Fruit fly (Drosophila melanogaster): ENCODE data around the gene Srr.

DNA sequence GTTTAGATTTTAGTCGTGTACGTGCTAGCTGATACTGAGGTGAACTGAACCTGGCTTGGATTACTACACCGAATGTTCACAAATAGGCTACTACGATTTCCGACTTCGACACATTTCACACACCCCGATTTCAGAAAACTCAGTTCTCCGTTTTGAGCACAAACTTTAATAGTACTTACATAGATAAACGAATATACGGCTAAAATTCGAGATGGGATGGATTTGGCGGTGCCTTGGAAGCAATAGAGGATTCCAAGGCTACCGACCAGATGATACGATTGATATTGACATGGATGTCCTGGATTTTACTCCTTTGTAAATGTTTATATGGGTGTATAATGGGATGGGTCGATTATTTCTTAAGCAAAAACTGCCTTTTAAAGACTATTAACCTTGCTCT lies 45.0 kb downstream of the Srr start, which contains the start of gene betaTub85D:
- no peak for TF ChIP-seq CG12768 (GFP tag; optimal IDR thresholded peaks at IDR 0.05)
- no peak for TF ChIP-seq CG5204 (GFP tag; optimal IDR thresholded peaks at IDR 0.05)
- TF ChIP-seq Crg-1 (GFP tag; optimal IDR thresholded peaks at IDR 0.05): no peak
- TF ChIP-seq kay (GFP tag; ENCODE audit: borderline replicate concordance): no peak
- TF ChIP-seq CG1620 (GFP tag; optimal IDR thresholded peaks at IDR 0.05): no peak
- TF ChIP-seq CG14711 (tag; optimal IDR thresholded peaks at IDR 0.05): no peak
- TF ChIP-seq toe (GFP tag; optimal IDR thresholded peaks at IDR 0.05): no peak
- no peak for TF ChIP-seq Clk (GFP tag; optimal IDR thresholded peaks at IDR 0.05)
- TF ChIP-seq Hr96 (GFP tag; optimal IDR thresholded peaks at IDR 0.05): no peak
- TF ChIP-seq cnc (optimal IDR thresholded peaks at IDR 0.05): no peak
